Worm (Caenorhabditis elegans): Measurements from ENCODE around the gene C14A6.13.

DNA sequence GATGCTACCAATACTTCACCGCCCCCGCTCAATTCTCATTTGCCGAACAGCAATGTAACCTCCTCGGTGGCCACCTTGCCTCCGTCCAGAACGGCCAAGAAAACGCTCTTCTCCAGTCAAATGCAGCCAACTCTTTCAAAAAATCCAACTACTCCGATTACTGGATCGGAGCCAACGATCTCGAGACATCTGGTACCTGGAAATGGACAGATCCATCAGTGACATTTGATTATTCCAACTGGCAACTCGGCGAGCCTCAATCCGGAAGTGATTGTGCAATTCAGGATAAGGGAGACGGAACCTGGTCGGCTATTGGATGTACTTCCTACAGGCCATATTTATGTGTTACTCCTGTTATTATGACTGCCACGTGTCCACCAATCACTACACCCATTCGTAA lies 3.0 kb downstream of the C14A6.13 start:
- no peak for TF ChIP-seq T22C8.4 (GFP tag; IDR thresholded peaks at IDR 0.05)
- no peak for TF ChIP-seq flt-1 (GFP tag; IDR thresholded peaks at IDR 0.05)
- no peak for TF ChIP-seq ztf-29 (GFP tag; IDR thresholded peaks at IDR 0.05)
- TF ChIP-seq cog-1 (tag; optimal IDR thresholded peaks at IDR 0.05) = no peak
- no peak for TF ChIP-seq med-1 (GFP tag; optimal IDR thresholded peaks at IDR 0.05; ENCODE audit: insufficient read depth)
- TF ChIP-seq tab-1 (GFP tag; IDR thresholded peaks at IDR 0.05) = no peak
- no peak for TF ChIP-seq klf-2 (GFP tag; conservative IDR thresholded peaks at IDR 0.05)
